Fruit fly (Drosophila melanogaster) whole organism, embryonic: ENCODE results near the gene Mf.
A peak's percentile ranks its signal among the peaks of the same experiment; 100 is the strongest.

Source experiments
- Antp ChIP-seq: fragments of 200-800 bp; sonication (Bioruptor generic); optimal IDR thresholded peaks from 3 replicates; lab custom pipeline; 2016; ENCODE audit warnings: missing biosample characterization, missing genetic modification characterization
- CG12769 ChIP-seq: fragments of 200-800 bp; sonication (Bioruptor generic); optimal IDR thresholded peaks from 2 replicates; lab custom pipeline; 2019; ENCODE audit warnings: missing biosample characterization, mild to moderate bottlenecking, missing genetic modification characterization, moderate library complexity
- CG12942 ChIP-seq: fragments of 200-800 bp; sonication (Bioruptor generic); optimal IDR thresholded peaks from 3 replicates; lab custom pipeline; 2016; ENCODE audit warnings: missing biosample characterization, missing genetic modification characterization
- CG1647 ChIP-seq: fragments of 200-800 bp; sonication (Bioruptor generic); optimal IDR thresholded peaks from 3 replicates; lab custom pipeline; 2016; ENCODE audit warnings: missing biosample characterization, missing genetic modification characterization
- CG2120 ChIP-seq: fragments of 200-800 bp; sonication (Bioruptor generic); optimal IDR thresholded peaks from 3 replicates; lab custom pipeline; 2016; ENCODE audit warnings: missing biosample characterization, missing genetic modification characterization
- CG3163 ChIP-seq: fragments of 200-800 bp; sonication (Bioruptor generic); optimal IDR thresholded peaks from 3 replicates; lab custom pipeline; 2016; ENCODE audit warnings: missing biosample characterization, missing genetic modification characterization
- CG34224 ChIP-seq: fragments of 200-800 bp; sonication (Bioruptor generic); IDR thresholded peaks from 3 replicates; pipeline ENCODE4 v1.3.6; 2022; ENCODE audit warnings: missing biosample characterization, missing genetic modification characterization; ENCODE audit not compliant: partially characterized antibody
- CG3726 ChIP-seq: fragments of 200-800 bp; sonication (Bioruptor generic); IDR thresholded peaks from 3 replicates; pipeline ENCODE4, ENCODE4 v1.3.6; 2022; ENCODE audit warnings: missing biosample characterization, missing genetic modification characterization
- CG4360 ChIP-seq: fragments of 200-800 bp; sonication (Bioruptor generic); IDR thresholded peaks from 2 replicates; pipeline ENCODE4 v1.3.6; 2022; ENCODE audit warnings: missing biosample characterization, missing genetic modification characterization
- CG6175 ChIP-seq: fragments of 200-800 bp; sonication (Bioruptor generic); IDR thresholded peaks from 3 replicates; pipeline ENCODE4 v1.3.6; 2022; ENCODE audit warnings: missing biosample characterization, missing genetic modification characterization
- CG7372 ChIP-seq: fragments of 200-800 bp; sonication (Bioruptor generic); IDR thresholded peaks from 2 replicates; pipeline ENCODE4 v1.3.6; 2022; ENCODE audit warnings: missing biosample characterization, missing genetic modification characterization
- CG8924 ChIP-seq: fragments of 200-800 bp; optimal IDR thresholded peaks from 3 replicates; lab custom pipeline; 2019; ENCODE audit warnings: missing biosample characterization, mild to moderate bottlenecking, missing genetic modification characterization, moderate library complexity
- CoRest ChIP-seq: fragments of 200-800 bp; sonication (Bioruptor generic); optimal IDR thresholded peaks from 3 replicates; lab custom pipeline; 2018; ENCODE audit warnings: missing biosample characterization, mild to moderate bottlenecking, missing genetic modification characterization, moderate library complexity
- Dbx ChIP-seq: fragments of 200-800 bp; sonication (Bioruptor generic); IDR thresholded peaks from 3 replicates; pipeline ENCODE4 v1.3.6; 2022; ENCODE audit warnings: missing biosample characterization, missing genetic modification characterization
- Dip3 ChIP-seq: fragments of 200-800 bp; sonication (Bioruptor generic); optimal IDR thresholded peaks from 3 replicates; lab custom pipeline; 2016; ENCODE audit warnings: missing biosample characterization, missing genetic modification characterization
- Dll ChIP-seq: fragments of 200-800 bp; sonication (Bioruptor generic); IDR thresholded peaks from 4 replicates; pipeline ENCODE4 v1.3.6; 2022; ENCODE audit warnings: missing biosample characterization, missing genetic modification characterization; ENCODE audit not compliant: partially characterized antibody
- Dp ChIP-seq: fragments of 200-800 bp; sonication (Bioruptor generic); optimal IDR thresholded peaks from 2 replicates; lab custom pipeline; 2018; ENCODE audit warnings: missing biosample characterization, mild to moderate bottlenecking, missing genetic modification characterization, moderate library complexity
- Drgx ChIP-seq: fragments of 200-800 bp; sonication (Bioruptor generic); IDR thresholded peaks from 2 replicates; pipeline ENCODE4 v1.3.6; 2022; ENCODE audit warnings: missing biosample characterization, missing genetic modification characterization
- HLHmδ ChIP-seq: fragments of 200-800 bp; sonication (Bioruptor generic); optimal IDR thresholded peaks from 2 replicates; lab custom pipeline; 2018; ENCODE audit warnings: missing biosample characterization, mild to moderate bottlenecking, missing genetic modification characterization, moderate library complexity
- Hand ChIP-seq: fragments of 200-800 bp; sonication (Bioruptor generic); optimal IDR thresholded peaks from 2 replicates; lab custom pipeline; 2017; ENCODE audit warnings: mild to moderate bottlenecking, missing biosample characterization, missing genetic modification reagents, missing genetic modification characterization
- HmgZ ChIP-seq: fragments of 200-800 bp; sonication (Bioruptor generic); optimal IDR thresholded peaks from 2 replicates; lab custom pipeline; 2018; ENCODE audit warnings: missing biosample characterization, mild to moderate bottlenecking, missing genetic modification characterization
- Hr78 ChIP-seq, 2 experiments: fragments of 200-800 bp in 1 of 2; fragments of >200 bp in 1 of 2; sonication (Bioruptor generic) in 1 of 2; optimal IDR thresholded peaks; 2 replicates each; lab custom pipeline; 2017 to 2019; ENCODE audit warnings: missing biosample characterization in 2 of 2, missing genetic modification characterization in 2 of 2, mild to moderate bottlenecking in 1 of 2, moderate library complexity in 1 of 2
- Kr ChIP-seq: fragments of 200-800 bp; sonication (Bioruptor generic); optimal IDR thresholded peaks from 2 replicates; lab custom pipeline; 2017; ENCODE audit warnings: missing biosample characterization, mild to moderate bottlenecking, missing genetic modification characterization
- MESR4 ChIP-seq: fragments of 200-800 bp; sonication (Bioruptor generic); optimal IDR thresholded peaks from 2 replicates; lab custom pipeline; 2018; ENCODE audit warnings: missing biosample characterization, mild to moderate bottlenecking, missing genetic modification characterization, moderate library complexity
- Poxn ChIP-seq: fragments of 200-800 bp; sonication (Bioruptor generic); IDR thresholded peaks from 2 replicates; pipeline ENCODE4 v1.3.6; 2022; ENCODE audit warnings: missing biosample characterization, missing genetic modification characterization
- Six4 ChIP-seq: fragments of 200-800 bp; sonication (Bioruptor generic); optimal IDR thresholded peaks from 2 replicates; lab custom pipeline; 2016; ENCODE audit warnings: missing biosample characterization, missing genetic modification characterization
- Taf1 ChIP-seq: fragments of 200-800 bp; sonication (Bioruptor generic); IDR thresholded peaks from 2 replicates; pipeline ENCODE4 v1.3.6; 2022; ENCODE audit warnings: missing biosample characterization, missing genetic modification characterization
- Trl ChIP-seq, 3 experiments: fragments of >200 bp in 2 of 3; fragments of 200-800 bp in 1 of 3; sonication (Bioruptor generic) in 1 of 3; optimal IDR thresholded peaks; 2 replicates in 1 of 3; 3 replicates in 2 of 3; lab custom pipeline; 2016 to 2017; ENCODE audit warnings: missing biosample characterization in 1 of 3, missing genetic modification characterization in 1 of 3
- abd-A ChIP-seq: fragments of 200-800 bp; sonication (Bioruptor generic); optimal IDR thresholded peaks from 3 replicates; lab custom pipeline; 2019; ENCODE audit warnings: missing biosample characterization, mild to moderate bottlenecking, missing genetic modification characterization, moderate library complexity
- ac ChIP-seq: fragments of 200-800 bp; sonication (Bioruptor generic); optimal IDR thresholded peaks from 3 replicates; lab custom pipeline; 2017; ENCODE audit warnings: missing biosample characterization, mild to moderate bottlenecking, missing genetic modification characterization
- chn ChIP-seq: fragments of 200-800 bp; sonication (Bioruptor generic); optimal IDR thresholded peaks from 2 replicates; lab custom pipeline; 2016; ENCODE audit warnings: missing biosample characterization, missing genetic modification characterization
- ci ChIP-seq: fragments of 200-800 bp; sonication (Bioruptor generic); IDR thresholded peaks from 3 replicates; pipeline ENCODE4 v1.3.6; 2022; ENCODE audit warnings: missing biosample characterization, missing genetic modification characterization
- cwo ChIP-seq: fragments of 200-800 bp; sonication (Bioruptor generic); optimal IDR thresholded peaks from 3 replicates; lab custom pipeline; 2017; ENCODE audit warnings: missing biosample characterization, missing genetic modification characterization, mild to moderate bottlenecking, moderate library complexity, missing genetic modification reagents
- da ChIP-seq: fragments of 200-800 bp; sonication (Bioruptor generic); optimal IDR thresholded peaks from 2 replicates; lab custom pipeline; 2016; ENCODE audit warnings: missing biosample characterization, missing genetic modification characterization
- dan ChIP-seq: fragments of 200-800 bp; sonication (Bioruptor generic); IDR thresholded peaks from 2 replicates; pipeline ENCODE4 v1.3.6; 2022; ENCODE audit warnings: missing biosample characterization, missing genetic modification characterization
- fd64A ChIP-seq: fragments of 200-800 bp; sonication (Bioruptor generic); optimal IDR thresholded peaks from 3 replicates; lab custom pipeline; 2018; ENCODE audit warnings: missing biosample characterization, mild to moderate bottlenecking, missing genetic modification characterization
- ftz-f1 ChIP-seq: fragments of 200-800 bp; sonication (Bioruptor generic); optimal IDR thresholded peaks from 2 replicates; lab custom pipeline; 2016; ENCODE audit warnings: missing biosample characterization, missing genetic modification characterization
- gcm2 ChIP-seq: fragments of 200-800 bp; sonication (Bioruptor generic); optimal IDR thresholded peaks from 2 replicates; lab custom pipeline; 2016; ENCODE audit warnings: missing biosample characterization, missing genetic modification characterization
- hbn ChIP-seq: fragments of 200-800 bp; sonication (Bioruptor generic); IDR thresholded peaks from 2 replicates; pipeline ENCODE4 v1.3.6; 2022; ENCODE audit warnings: missing biosample characterization, missing genetic modification characterization; ENCODE audit not compliant: partially characterized antibody
- jing ChIP-seq: fragments of 200-800 bp; sonication (Bioruptor generic); optimal IDR thresholded peaks from 2 replicates; lab custom pipeline; 2018; ENCODE audit warnings: missing biosample characterization, mild to moderate bottlenecking, missing genetic modification characterization
- kah ChIP-seq: fragments of 200-800 bp; sonication (Bioruptor generic); optimal IDR thresholded peaks from 2 replicates; lab custom pipeline; 2018; ENCODE audit warnings: missing biosample characterization, mild to moderate bottlenecking, missing genetic modification characterization
- ken ChIP-seq: fragments of 200-800 bp; sonication (Bioruptor generic); IDR thresholded peaks from 3 replicates; pipeline ENCODE4 v1.3.6; 2022; ENCODE audit warnings: missing biosample characterization, missing genetic modification characterization
- lbe ChIP-seq: fragments of 200-800 bp; sonication (Bioruptor generic); optimal IDR thresholded peaks from 2 replicates; lab custom pipeline; 2016; ENCODE audit warnings: missing biosample characterization, mild to moderate bottlenecking, missing genetic modification characterization
- phol ChIP-seq: fragments of 200-800 bp; sonication (Bioruptor generic); optimal IDR thresholded peaks from 3 replicates; lab custom pipeline; 2018; ENCODE audit warnings: missing biosample characterization, mild to moderate bottlenecking, missing genetic modification characterization, moderate library complexity
- seq ChIP-seq: fragments of 200-800 bp; sonication (Bioruptor generic); IDR thresholded peaks from 2 replicates; pipeline ENCODE4 v1.3.6; 2022; ENCODE audit warnings: missing biosample characterization, missing genetic modification characterization
- so ChIP-seq: fragments of 200-800 bp; sonication (Bioruptor generic); IDR thresholded peaks from 3 replicates; pipeline ENCODE4 v1.3.6; 2022; ENCODE audit warnings: missing biosample characterization, missing genetic modification characterization
- tll ChIP-seq, 2 experiments: fragments of 200-800 bp in 1 of 2; fragments of >200 bp in 1 of 2; sonication (Bioruptor generic) in 1 of 2; optimal IDR thresholded peaks; 2 replicates each; lab custom pipeline; 2017 to 2019; ENCODE audit warnings: missing biosample characterization in 2 of 2, missing genetic modification characterization in 2 of 2, mild to moderate bottlenecking in 1 of 2, moderate library complexity in 1 of 2
- tx ChIP-seq: fragments of 200-800 bp; sonication (Bioruptor generic); optimal IDR thresholded peaks from 2 replicates; lab custom pipeline; 2016; ENCODE audit warnings: missing biosample characterization, missing genetic modification characterization
- zfh1 ChIP-seq: fragments of 200-800 bp; sonication (Bioruptor generic); IDR thresholded peaks from 3 replicates; pipeline ENCODE4 v1.3.6; 2022; ENCODE audit warnings: missing biosample characterization, missing genetic modification characterization

Mf gene

dm6 chr3R:15146408-15147037 lies 34.8 kb downstream of the Mf start (continued):
- TF ChIP-seq zfh1 (GFP tag; lab: Robert Waterston, UW) (no peak), Hr78 (GFP tag; optimal IDR thresholded peaks at IDR 0.05; lab: Kevin White, UChicago) (peak in 1 of 2 experiments; percentile 87), CG3163 (no peak), lbe (GFP tag; lab: Kevin White, UChicago) (no peak), Drgx (GFP tag; lab: Robert Waterston, UW) (no peak), HLHmδ (no peak), CoRest (tag; lab: Kevin White, UChicago) (no peak), CG7372 (GFP tag; lab: Robert Waterston, UW) (no peak), CG2120 (no peak), dan (no peak), ftz-f1 (GFP tag; lab: Kevin White, UChicago) (peak; percentile 41), cwo (GFP tag; lab: Kevin White, UChicago) (no peak), Antp (GFP tag; lab: Kevin White, UChicago) (no peak), seq (GFP tag; lab: Robert Waterston, UW) (no peak), chn (GFP tag; lab: Kevin White, UChicago) (no peak), tll (GFP tag; optimal IDR thresholded peaks at IDR 0.05; lab: Kevin White, UChicago) (peak in 1 of 2 experiments; percentile 92), CG12769 (tag; lab: Kevin White, UChicago) (no peak), Dbx (GFP tag; lab: Robert Waterston, UW) (no peak), CG6175 (peak; percentile 47; the same call in 1 of the 3 replicates), hbn (GFP tag; lab: Robert Waterston, UW) (no peak), CG4360 (peak; percentile 99), Kr (GFP tag; lab: Kevin White, UChicago) (no peak), CG1647 (GFP tag; lab: Kevin White, UChicago) (no peak), Dip3 (GFP tag; lab: Kevin White, UChicago) (no peak), Dp (GFP tag; lab: Kevin White, UChicago) (no peak), abd-A (tag; lab: Kevin White, UChicago) (no peak), CG3726 (GFP tag; lab: Robert Waterston, UW) (no peak), kah (GFP tag; lab: Kevin White, UChicago) (no peak), MESR4 (GFP tag; lab: Kevin White, UChicago) (no peak), gcm2 (GFP tag; lab: Kevin White, UChicago) (no peak), ac (GFP tag; lab: Kevin White, UChicago) (no peak), Hand (GFP tag; lab: Kevin White, UChicago) (no peak), HmgZ (tag; lab: Kevin White, UChicago) (no peak), fd64A (no peak), Trl (optimal IDR thresholded peaks at IDR 0.05; lab: Kevin White, UChicago) (peak in 1 of 2 experiments; percentile 64), Trl (GFP tag; optimal IDR thresholded peaks at IDR 0.05; lab: Kevin White, UChicago) (no peak), ken (GFP tag; lab: Robert Waterston, UW) (0 out of 3 replicates have a peak, but pooled peaks have one; percentile 43), CG8924 (tag; lab: Kevin White, UChicago) (peak; percentile 45), Taf1 (GFP tag; lab: Robert Waterston, UW) (no peak), ci (GFP tag; lab: Robert Waterston, UW) (0 out of 3 replicates have a peak, but pooled peaks have one; percentile 31), Poxn (GFP tag; lab: Robert Waterston, UW) (no peak), CG12942 (GFP tag; lab: Kevin White, UChicago) (no peak), da (GFP tag; lab: Kevin White, UChicago) (no peak), Dll (0 out of 4 replicates have a peak, but pooled peaks have one; percentile 18), jing (GFP tag; lab: Kevin White, UChicago) (no peak), tx (GFP tag; lab: Kevin White, UChicago) (no peak), so (GFP tag; lab: Robert Waterston, UW) (no peak), phol (tag; lab: Kevin White, UChicago) (no peak), Six4 (GFP tag; lab: Kevin White, UChicago) (no peak), CG34224 (GFP tag; lab: Robert Waterston, UW) (0 out of 3 replicates have a peak, but pooled peaks have one; percentile 9)
